Fruit fly (Drosophila melanogaster): ENCODE data around the gene CG14075.

Gene CG14075

DNA sequence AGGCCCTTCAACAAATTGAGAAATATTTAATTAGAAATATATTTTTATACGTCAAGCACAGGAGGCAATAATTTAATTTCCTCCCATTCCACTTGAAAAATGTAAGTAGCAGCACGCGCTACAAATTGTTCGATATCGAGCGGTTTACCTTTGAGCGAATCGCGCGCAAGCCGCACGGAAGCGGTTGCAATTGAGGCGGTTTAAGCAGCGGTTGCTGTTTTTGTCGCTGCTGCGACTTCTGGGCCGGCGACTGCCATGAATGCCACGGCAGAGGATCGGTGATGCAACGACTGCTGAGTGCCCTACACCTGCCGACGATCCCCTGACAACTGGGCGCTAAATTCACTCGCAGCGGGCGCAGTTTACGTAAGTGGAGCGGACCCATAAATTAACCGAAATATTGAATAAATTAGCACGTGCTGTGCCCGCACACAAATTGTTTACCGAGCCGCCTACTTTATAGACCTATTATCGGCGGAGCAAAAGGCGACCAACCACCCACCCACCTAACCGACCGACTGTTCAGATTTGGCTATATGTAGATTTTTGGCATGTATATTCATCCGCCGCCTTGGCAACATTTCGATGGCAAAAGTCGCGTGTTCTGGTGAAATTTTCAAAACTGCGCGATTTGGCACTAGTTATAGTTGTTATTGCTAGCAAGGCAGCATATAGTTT lies 9.0 kb downstream of the CG14075 start (continued):
- peak; percentile 74 for TF ChIP-seq cwo (GFP tag; optimal IDR thresholded peaks at IDR 0.05)
- TF ChIP-seq CG5953 (GFP tag; IDR thresholded peaks at IDR 0.05): 0 out of 2 replicates have a peak, but pooled peaks have one; percentile 9
- TF ChIP-seq CG33557 (GFP tag; optimal IDR thresholded peaks at IDR 0.05): no peak
- TF ChIP-seq chinmo (GFP tag; IDR thresholded peaks at IDR 0.05; ENCODE audit: partially characterized antibody): 0 out of 4 replicates have a peak, but pooled peaks have one; percentile 8
- TF ChIP-seq sens (GFP tag): peak; percentile 2
- TF ChIP-seq br (optimal IDR thresholded peaks at IDR 0.05): no peak
- TF ChIP-seq dati (GFP tag; IDR thresholded peaks at IDR 0.05): no peak
- no peak for TF ChIP-seq eyg (GFP tag; optimal IDR thresholded peaks at IDR 0.05)
- peak; percentile 43; the same call in 1 of the 3 replicates for TF ChIP-seq z (GFP tag; IDR thresholded peaks at IDR 0.05)
- no peak for TF ChIP-seq CG31365 (tag; optimal IDR thresholded peaks at IDR 0.05)
- no peak for TF ChIP-seq amos (GFP tag; IDR thresholded peaks at IDR 0.05; ENCODE audit: partially characterized antibody)
- no peak for TF ChIP-seq CG32532 (GFP tag; IDR thresholded peaks at IDR 0.05)
- TF ChIP-seq Pdp1 (GFP tag; optimal IDR thresholded peaks at IDR 0.05): peak in 1 of 2 experiments; percentile 73
- 0 out of 3 replicates have a peak, but pooled peaks have one; percentile 22 for TF ChIP-seq gce (GFP tag; IDR thresholded peaks at IDR 0.05)
- no peak for TF ChIP-seq CG5245 (GFP tag; optimal IDR thresholded peaks at IDR 0.05)
- no peak for TF ChIP-seq Doc3 (GFP tag; IDR thresholded peaks at IDR 0.05; ENCODE audit: partially characterized antibody)
- TF ChIP-seq Bgb (GFP tag; IDR thresholded peaks at IDR 0.05; ENCODE audit: partially characterized antibody): 0 out of 2 replicates have a peak, but pooled peaks have one; percentile 17
- no peak for TF ChIP-seq chif (GFP tag; optimal IDR thresholded peaks at IDR 0.05)
- no peak for TF ChIP-seq CG18599 (GFP tag; optimal IDR thresholded peaks at IDR 0.05)
- TF ChIP-seq lola (GFP tag; optimal IDR thresholded peaks at IDR 0.05): no peak
- TF ChIP-seq CG9932 (GFP tag; IDR thresholded peaks at IDR 0.05): no peak
- TF ChIP-seq twi (tag; optimal IDR thresholded peaks at IDR 0.05): no peak
- TF ChIP-seq CG3995 (GFP tag; optimal IDR thresholded peaks at IDR 0.05): peak; percentile 7

dm6 chr3L:18994505-18994969 lies 9.8 kb downstream of the CG14075 start:
- no peak for TF ChIP-seq phol (tag; optimal IDR thresholded peaks at IDR 0.05)
- TF ChIP-seq bigmax (GFP tag; optimal IDR thresholded peaks at IDR 0.05): peak; percentile 20
- TF ChIP-seq Sry-β (GFP tag; optimal IDR thresholded peaks at IDR 0.05): no peak
- TF ChIP-seq CG8359 (GFP tag; optimal IDR thresholded peaks at IDR 0.05; ENCODE audit: borderline replicate concordance): no peak
- TF ChIP-seq pzg (GFP tag; optimal IDR thresholded peaks at IDR 0.05): no peak
- TF ChIP-seq Hr78 (GFP tag; optimal IDR thresholded peaks at IDR 0.05): peak in 1 of 2 experiments; percentile 82
- peak; percentile 49 for TF ChIP-seq Med (GFP tag)
- TF ChIP-seq ewg (GFP tag; optimal IDR thresholded peaks at IDR 0.05): no peak
- TF ChIP-seq CG9817 (tag; optimal IDR thresholded peaks at IDR 0.05): no peak
- peak; percentile 28; the same call in 1 of the 2 replicates for TF ChIP-seq CG14014 (GFP tag; IDR thresholded peaks at IDR 0.05)
- TF ChIP-seq mld (GFP tag; IDR thresholded peaks at IDR 0.05; ENCODE audit: partially characterized antibody): no peak
- no peak for TF ChIP-seq gt (GFP tag; IDR thresholded peaks at IDR 0.05)
- peak; percentile 61 for TF ChIP-seq CG6175 (GFP tag; IDR thresholded peaks at IDR 0.05)
- TF ChIP-seq CG2202 (tag; optimal IDR thresholded peaks at IDR 0.05): no peak
- no peak for TF ChIP-seq vfl (GFP tag; optimal IDR thresholded peaks at IDR 0.05)
- TF ChIP-seq dm (GFP tag; optimal IDR thresholded peaks at IDR 0.05): peak; percentile 6
- peak; percentile 3 for TF ChIP-seq BtbVII (GFP tag; optimal IDR thresholded peaks at IDR 0.05)
- no peak for TF ChIP-seq fu2 (GFP tag; optimal IDR thresholded peaks at IDR 0.05)
- TF ChIP-seq dan (GFP tag; IDR thresholded peaks at IDR 0.05): no peak
- no peak for TF ChIP-seq CG3838 (GFP tag; optimal IDR thresholded peaks at IDR 0.05)
- no peak for TF ChIP-seq CG7372 (GFP tag; IDR thresholded peaks at IDR 0.05)
- no peak for TF ChIP-seq p53 (GFP tag; optimal IDR thresholded peaks at IDR 0.05)
- peak; percentile 86 for TF ChIP-seq CG13894 (tag; optimal IDR thresholded peaks at IDR 0.05)
- TF ChIP-seq sens (GFP tag): no peak
- TF ChIP-seq jumu (GFP tag; optimal IDR thresholded peaks at IDR 0.05): no peak
- TF ChIP-seq gsb (GFP tag; IDR thresholded peaks at IDR 0.05): no peak
- no peak for TF ChIP-seq NK7.1 (GFP tag; optimal IDR thresholded peaks at IDR 0.05)
